Worm (Caenorhabditis elegans): Measurements from ENCODE around the gene larp-1.
"Not testable (repeated sequence)": the region's sequence is repeated elsewhere in the genome, so short reads cannot be mapped to it uniquely, and the experiment has no call there.

Gene larp-1

DNA sequence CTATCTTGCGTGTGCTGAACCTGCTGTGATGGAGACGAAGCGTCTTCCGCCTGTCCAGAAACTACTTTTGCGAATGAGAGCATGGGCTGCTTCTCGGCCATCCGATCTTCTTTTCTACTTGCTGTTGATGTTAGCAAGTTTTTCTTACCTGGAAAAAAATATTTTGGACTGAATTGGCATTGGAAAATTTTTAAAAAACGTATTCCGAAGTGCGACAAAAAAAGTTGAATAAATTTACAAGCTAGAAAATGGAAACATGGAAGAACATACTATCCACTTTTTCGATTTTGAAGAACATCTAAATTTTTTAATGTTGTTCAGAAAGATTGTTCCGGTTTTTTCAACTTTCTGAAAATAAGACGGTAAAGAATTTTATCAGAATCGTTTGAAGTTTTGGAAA, at the start of gene larp-1:
Gene larp-1 (minus strand): TSS at position 101 of the 400 bp plus-strand sequence.
- TF ChIP-seq dao-5 (tag; optimal IDR thresholded peaks at IDR 0.05) (no peak), W03F9.2 (tag; optimal IDR thresholded peaks at IDR 0.05) (no peak), him-1 (tag; optimal IDR thresholded peaks at IDR 0.05) (no peak)

DNA sequence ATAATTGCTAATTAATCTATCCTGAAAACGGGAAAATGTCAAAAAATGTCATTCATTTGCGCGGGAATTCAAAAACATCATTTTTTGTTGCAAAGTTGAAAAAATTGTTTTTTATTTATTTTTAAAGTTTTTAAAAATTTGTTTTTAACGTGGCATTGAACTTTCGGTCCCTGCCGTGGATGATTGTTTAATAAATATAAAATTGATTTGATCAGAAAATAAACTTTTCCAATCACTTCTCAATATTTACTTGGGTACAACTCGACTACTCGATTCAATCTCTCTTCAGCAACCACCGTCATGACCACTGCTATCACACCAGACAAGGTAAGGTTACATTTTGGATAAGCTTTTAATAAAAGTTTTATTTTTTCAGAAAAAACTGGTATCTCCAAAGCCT, 45.0 kb upstream of the larp-1 start, which contains the start of gene C45G9.4:
Gene C45G9.4 (plus strand): TSS at position 301 of the 400 bp plus-strand sequence.
- not testable (repeated sequence) for TF ChIP-seq him-1, W03F9.2, dao-5 (tag; optimal IDR thresholded peaks at IDR 0.05)

DNA sequence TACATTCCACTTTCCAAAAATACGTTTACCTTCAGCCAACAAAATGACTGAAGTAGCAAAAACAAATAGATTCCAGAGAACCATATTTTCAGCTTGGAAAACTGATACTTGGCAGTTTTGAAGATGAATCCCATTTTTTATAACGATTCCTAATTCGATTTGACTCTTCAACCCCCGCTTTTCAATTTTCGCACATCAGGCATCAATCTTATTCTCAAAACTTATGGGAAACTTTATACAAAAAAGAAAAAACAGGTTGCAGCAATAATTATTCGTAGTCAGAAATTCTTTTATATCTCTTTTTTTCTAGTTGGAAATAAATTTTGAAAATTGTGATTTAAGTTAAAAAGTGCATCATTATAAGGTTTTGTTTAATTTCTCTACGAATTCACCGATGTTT, 44.3 kb upstream of the larp-1 start, which contains the start of gene C45G9.10:
Gene C45G9.10 (minus strand): TSS at position 101 of the 400 bp plus-strand sequence.
- TF ChIP-seq dao-5 (tag; optimal IDR thresholded peaks at IDR 0.05) (no peak), him-1 (tag; optimal IDR thresholded peaks at IDR 0.05) (no peak), W03F9.2 (tag; optimal IDR thresholded peaks at IDR 0.05) (no peak)

- not testable (repeated sequence) for TF ChIP-seq dao-5, W03F9.2, him-1 (tag; optimal IDR thresholded peaks at IDR 0.05)
Observed at ce11 chrIII:5055709-5056108, 38.3 kb upstream of the larp-1 start, which contains the start of gene C45G9.9. Gene C45G9.9 (minus strand): TSS chrIII:5055809.

ce11 chrIII:5053541-5053940, 36.1 kb upstream of the larp-1 start, which contains the start of gene C45G9.8:
Gene C45G9.8 (minus strand): TSS chrIII:5053641.
- TF ChIP-seq dao-5 (tag; optimal IDR thresholded peaks at IDR 0.05) = no peak
- no peak for TF ChIP-seq him-1 (tag; optimal IDR thresholded peaks at IDR 0.05)
- no peak for TF ChIP-seq W03F9.2 (tag; optimal IDR thresholded peaks at IDR 0.05)

DNA sequence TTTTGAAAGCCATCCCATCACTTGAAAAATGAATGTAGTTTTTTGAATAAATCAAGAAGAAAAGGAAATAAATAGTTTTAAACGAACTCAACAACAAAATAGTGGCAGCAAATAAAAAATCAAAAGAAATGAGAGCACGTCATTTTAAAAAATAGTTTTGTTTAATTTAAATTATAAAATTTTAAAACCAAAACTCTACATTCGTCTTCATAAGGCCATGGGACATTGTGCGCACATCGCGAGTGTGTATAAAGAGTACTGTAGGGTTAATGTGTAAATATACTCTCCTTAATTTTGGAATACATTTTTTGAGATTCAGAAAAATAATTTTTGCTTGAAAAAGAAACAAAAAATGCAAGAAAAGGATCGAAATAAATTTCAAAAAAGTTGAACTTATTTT, 34.5 kb upstream of the larp-1 start, which contains the start of gene C45G9.15:
Gene C45G9.15 (minus strand): TSS at position 101 of the 400 bp plus-strand sequence.
- TF ChIP-seq dao-5 (tag; optimal IDR thresholded peaks at IDR 0.05) = no peak
- no peak for TF ChIP-seq W03F9.2 (tag; optimal IDR thresholded peaks at IDR 0.05)

DNA sequence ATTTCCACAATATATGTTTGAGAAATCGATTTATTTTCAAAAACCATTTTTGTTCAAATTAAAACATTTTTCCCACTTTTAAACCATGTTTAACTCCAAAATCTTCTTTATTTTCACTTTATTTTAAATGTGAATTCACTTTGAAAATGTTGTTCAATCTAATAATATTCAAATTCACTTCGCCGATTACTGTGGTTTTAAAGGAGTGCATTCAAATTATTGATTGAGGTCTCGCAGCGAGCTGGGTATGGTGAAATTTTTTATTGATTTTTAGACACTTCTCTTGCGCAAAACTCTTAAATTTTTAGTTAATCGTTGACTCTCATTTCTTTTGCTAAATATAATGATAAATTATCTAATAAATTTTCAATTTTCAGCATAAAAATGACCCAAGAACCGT, 30.3 kb upstream of the larp-1 start, which contains the start of gene C45G9.5:
Gene C45G9.5 (plus strand): TSS at position 378 of the 400 bp plus-strand sequence.
- no peak for TF ChIP-seq him-1 (tag; optimal IDR thresholded peaks at IDR 0.05)
- no peak for TF ChIP-seq dao-5 (tag; optimal IDR thresholded peaks at IDR 0.05)
- TF ChIP-seq W03F9.2 (tag; optimal IDR thresholded peaks at IDR 0.05) = no peak

DNA sequence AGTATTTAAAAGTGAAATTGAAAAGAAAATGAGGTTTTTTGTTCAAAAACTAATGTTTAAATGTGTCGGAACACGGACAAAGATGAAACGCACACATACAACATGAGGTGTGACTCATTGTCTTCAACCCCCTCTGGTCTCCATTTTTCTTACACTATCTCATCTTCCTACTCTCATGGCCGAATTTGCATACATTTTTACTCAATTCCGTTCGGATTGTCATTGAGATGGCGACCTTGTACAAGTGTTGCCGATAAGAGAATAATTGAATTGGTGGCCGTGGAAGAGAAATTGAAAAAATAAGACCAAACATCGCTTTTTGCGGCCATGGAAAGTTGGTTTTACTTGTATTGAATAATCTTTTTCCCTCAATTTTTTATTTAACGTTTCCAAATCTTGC, 29.7 kb upstream of the larp-1 start, which contains the start of gene txbp-3:
Gene txbp-3 (minus strand): TSS at position 285 of the 400 bp plus-strand sequence.
- TF ChIP-seq W03F9.2 (tag; optimal IDR thresholded peaks at IDR 0.05) (peak; percentile 55), dao-5 (tag; optimal IDR thresholded peaks at IDR 0.05) (no peak)

ce11 chrIII:5044709-5045108, 27.3 kb upstream of the larp-1 start, which contains the start of gene C45G9.14:
Gene C45G9.14 (plus strand): TSS chrIII:5045009.
- TF ChIP-seq W03F9.2 (tag; optimal IDR thresholded peaks at IDR 0.05) (no peak), him-1 (tag; optimal IDR thresholded peaks at IDR 0.05) (no peak), dao-5 (tag; optimal IDR thresholded peaks at IDR 0.05) (no peak)

DNA sequence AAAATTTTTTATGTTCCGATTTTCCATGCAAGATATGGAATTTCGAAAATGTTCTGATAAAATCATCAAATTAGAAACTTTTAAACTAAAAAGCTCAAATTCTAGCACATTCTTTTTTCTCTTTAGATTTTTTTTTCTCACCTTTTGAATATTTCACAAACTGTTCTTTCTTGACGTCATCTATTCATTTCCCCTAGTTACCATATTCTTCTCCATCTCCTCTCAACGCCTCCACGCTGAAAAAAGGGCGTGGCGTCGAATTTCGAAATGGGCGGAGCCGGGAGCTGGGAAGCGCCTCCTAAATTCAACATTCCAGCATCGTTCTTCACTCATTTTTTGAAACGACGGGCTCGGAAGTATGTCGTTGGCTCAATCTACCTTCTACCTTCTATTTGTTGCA, 24.7 kb upstream of the larp-1 start, which contains the start of gene nlp-43:
Gene nlp-43 (plus strand): TSS at position 301 of the 400 bp plus-strand sequence.
- TF ChIP-seq W03F9.2 (tag; optimal IDR thresholded peaks at IDR 0.05) = no peak
- TF ChIP-seq him-1 (tag; optimal IDR thresholded peaks at IDR 0.05) = no peak
- no peak for TF ChIP-seq dao-5 (tag; optimal IDR thresholded peaks at IDR 0.05)

- TF ChIP-seq him-1 (tag; optimal IDR thresholded peaks at IDR 0.05) = no peak
Observed at ce11 chrIII:5036158-5036557, 18.7 kb upstream of the larp-1 start, which contains the start of gene C45G9.6. Gene C45G9.6 (plus strand): TSS chrIII:5036458.

DNA sequence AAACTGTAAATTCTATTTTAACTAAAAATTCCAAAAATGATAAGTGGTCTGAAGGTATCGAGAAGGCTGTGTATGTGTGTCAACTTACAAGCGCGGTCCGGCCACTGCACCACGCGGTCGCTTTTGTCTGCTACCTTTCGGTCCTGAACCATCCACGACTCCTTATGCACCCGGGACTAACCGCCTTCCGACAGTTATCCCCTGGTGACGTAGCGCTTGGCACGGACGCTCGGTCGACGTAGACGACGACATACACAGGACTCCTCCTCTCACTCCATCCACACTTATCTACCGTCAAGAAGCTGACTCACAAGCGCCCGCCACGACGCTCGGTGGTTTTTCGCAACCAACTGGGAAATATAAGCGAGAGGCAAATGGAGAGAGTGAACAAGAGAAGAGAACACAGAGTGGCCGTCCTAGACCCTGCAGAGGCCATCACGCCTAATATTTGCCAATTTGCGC, 14.0 kb upstream of the larp-1 start:
- TF ChIP-seq him-1 (tag; optimal IDR thresholded peaks at IDR 0.05) (peak; percentile 81), dao-5 (tag; optimal IDR thresholded peaks at IDR 0.05) (peak; percentile 78)

DNA sequence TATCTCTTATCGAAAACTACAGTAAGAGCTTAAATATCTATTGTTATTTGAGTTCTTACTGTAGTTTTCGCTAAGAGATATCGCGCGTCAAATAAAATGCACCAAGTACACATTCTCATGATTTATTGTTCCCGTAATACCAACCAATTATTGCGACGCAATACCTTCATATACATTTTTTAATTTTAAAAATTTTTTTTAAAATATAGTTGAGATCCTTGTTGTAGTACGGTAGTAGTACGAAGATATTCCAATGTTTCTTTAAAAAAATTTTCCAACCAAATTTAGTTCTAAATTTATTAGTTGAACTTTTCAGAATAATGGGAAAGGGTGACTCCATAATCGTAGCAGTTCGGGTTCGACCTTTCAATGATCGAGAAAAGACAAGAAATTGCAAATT, 13.2 kb upstream of the larp-1 start, which contains the start of gene klp-6:
Gene klp-6 (plus strand): TSS at position 301 of the 400 bp plus-strand sequence.
- TF ChIP-seq dao-5 (tag; optimal IDR thresholded peaks at IDR 0.05) (no peak), him-1 (tag; optimal IDR thresholded peaks at IDR 0.05) (no peak), W03F9.2 (tag; optimal IDR thresholded peaks at IDR 0.05) (no peak)

DNA sequence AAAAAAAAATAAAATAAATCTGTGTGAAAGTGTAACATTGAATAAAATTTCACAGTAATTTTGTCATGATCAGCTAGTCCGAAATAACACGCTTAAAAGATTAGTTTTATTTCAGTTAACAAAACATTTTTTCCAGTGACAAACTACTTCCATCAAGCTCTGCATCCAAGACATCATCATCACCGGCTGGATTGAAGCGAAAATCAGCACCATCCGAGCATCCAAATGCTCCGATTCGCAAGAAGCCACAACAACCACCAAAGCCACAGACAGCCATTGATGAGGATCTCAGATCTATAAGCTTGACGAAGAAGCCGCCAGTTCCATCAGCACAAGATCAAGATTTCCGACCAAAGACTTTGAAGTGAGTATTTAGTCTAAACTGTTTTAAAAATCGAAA, 9.8 kb upstream of the larp-1 start:
- TF ChIP-seq dao-5 (tag; optimal IDR thresholded peaks at IDR 0.05) (no peak), W03F9.2 (tag; optimal IDR thresholded peaks at IDR 0.05) (no peak), him-1 (tag; optimal IDR thresholded peaks at IDR 0.05) (no peak)

- no peak for TF ChIP-seq dao-5 (tag; optimal IDR thresholded peaks at IDR 0.05)
Observed at ce11 chrIII:5026366-5026765, 8.9 kb upstream of the larp-1 start.

Measured in whole organism, L4/young adult.